Worm (Caenorhabditis elegans): ENCODE results near the gene Y51H7C.3.

- TF ChIP-seq ceh-82 (tag; optimal IDR thresholded peaks at IDR 0.05) (no peak), ztf-11 (tag; optimal IDR thresholded peaks at IDR 0.05) (no peak), set-16 (GFP tag; IDR thresholded peaks at IDR 0.05) (no peak), snpc-1.2 (GFP tag; IDR thresholded peaks at IDR 0.05) (no peak), lin-13 (GFP tag; optimal IDR thresholded peaks at IDR 0.05) (no peak), dve-1 (tag; optimal IDR thresholded peaks at IDR 0.05; ENCODE audit: insufficient read depth) (no peak), nhr-25 (tag; optimal IDR thresholded peaks at IDR 0.05; ENCODE audit: borderline replicate concordance, insufficient read depth) (no peak), mep-1 (tag; optimal IDR thresholded peaks at IDR 0.05) (no peak), dpl-1 (GFP tag; optimal IDR thresholded peaks at IDR 0.05) (no peak), rbr-2 (tag; optimal IDR thresholded peaks at IDR 0.05) (no peak), lin-39 (tag; optimal IDR thresholded peaks at IDR 0.05) (no peak)
These were observed 25.9 kb upstream of the Y51H7C.3 start, which contains the start of gene alkb-1 for ce11 chrII:1412359-1412907.
